Fruit fly (Drosophila melanogaster) whole organism, embryonic: ENCODE results near the gene CG18130.
A peak's percentile ranks its signal among the peaks of the same experiment; 100 is the strongest.

Experiments
- Atf-2 ChIP-seq: fragments of 200-800 bp; sonication (Bioruptor generic); optimal IDR thresholded peaks from 2 replicates; lab custom pipeline; 2016; ENCODE audit warnings: missing biosample characterization, missing genetic modification characterization
- Bdp1 ChIP-seq: fragments of 200-800 bp; sonication (Bioruptor generic); optimal IDR thresholded peaks from 3 replicates; lab custom pipeline; 2016; ENCODE audit warnings: missing biosample characterization, missing genetic modification characterization
- CG10209 ChIP-seq: fragments of 200-800 bp; sonication (Bioruptor generic); optimal IDR thresholded peaks from 3 replicates; lab custom pipeline; 2017; ENCODE audit warnings: missing biosample characterization, mild to moderate bottlenecking, missing genetic modification characterization, missing genetic modification reagents
- CG10979 ChIP-seq: fragments of 200-800 bp; sonication (Bioruptor generic); optimal IDR thresholded peaks from 2 replicates; lab custom pipeline; 2018; ENCODE audit warnings: missing biosample characterization, mild to moderate bottlenecking, missing genetic modification characterization, moderate library complexity
- CG11695 ChIP-seq: fragments of 200-800 bp; sonication (Bioruptor generic); IDR thresholded peaks from 3 replicates; pipeline ENCODE4 v1.3.6; 2022; ENCODE audit warnings: missing biosample characterization, missing genetic modification characterization
- CG11696 ChIP-seq: fragments of 200-800 bp; sonication (Bioruptor generic); IDR thresholded peaks from 2 replicates; pipeline ENCODE4 v1.3.6; 2022; ENCODE audit warnings: missing biosample characterization, missing genetic modification characterization
- CG12155 ChIP-seq: fragments of 200-800 bp; sonication (Bioruptor generic); optimal IDR thresholded peaks from 3 replicates; lab custom pipeline; 2016; ENCODE audit warnings: missing biosample characterization, missing genetic modification characterization
- CG12219 ChIP-seq: fragments of 200-800 bp; sonication (Bioruptor generic); optimal IDR thresholded peaks from 3 replicates; lab custom pipeline; 2018; ENCODE audit warnings: missing biosample characterization, mild to moderate bottlenecking, missing genetic modification characterization
- CG12236 ChIP-seq: fragments of 200-800 bp; sonication (Bioruptor generic); optimal IDR thresholded peaks from 2 replicates; lab custom pipeline; 2016; ENCODE audit warnings: missing biosample characterization, missing genetic modification characterization
- CG14860 ChIP-seq: fragments of 200-800 bp; sonication (Bioruptor generic); IDR thresholded peaks from 3 replicates; pipeline ENCODE4 v1.3.6; 2022; ENCODE audit warnings: missing biosample characterization, missing genetic modification characterization; ENCODE audit not compliant: partially characterized antibody
- CG15601 ChIP-seq: fragments of 200-800 bp; sonication (Bioruptor generic); optimal IDR thresholded peaks from 3 replicates; lab custom pipeline; 2019; ENCODE audit warnings: missing biosample characterization, mild to moderate bottlenecking, missing genetic modification characterization, moderate library complexity
- CG1602 ChIP-seq: fragments of 200-800 bp; sonication (Bioruptor generic); optimal IDR thresholded peaks from 3 replicates; lab custom pipeline; 2016; ENCODE audit warnings: missing biosample characterization, missing genetic modification characterization
- CG2116 ChIP-seq: fragments of 200-800 bp; sonication (Bioruptor generic); optimal IDR thresholded peaks from 3 replicates; lab custom pipeline; 2018; ENCODE audit warnings: missing biosample characterization, mild to moderate bottlenecking, missing genetic modification characterization
- CG30403 ChIP-seq: fragments of 200-800 bp; sonication (Bioruptor generic); optimal IDR thresholded peaks from 3 replicates; lab custom pipeline; 2016; ENCODE audit warnings: missing biosample characterization, missing genetic modification characterization
- CG31441 ChIP-seq: fragments of 200-800 bp; sonication (Bioruptor generic); IDR thresholded peaks from 2 replicates; pipeline ENCODE4 v1.3.6; 2022; ENCODE audit warnings: missing biosample characterization, missing genetic modification characterization
- CG33213 ChIP-seq: fragments of 200-800 bp; sonication (Bioruptor generic); optimal IDR thresholded peaks from 3 replicates; lab custom pipeline; 2016; ENCODE audit warnings: missing biosample characterization, missing genetic modification characterization
- CG4328 ChIP-seq: fragments of 200-800 bp; sonication (Bioruptor generic); optimal IDR thresholded peaks from 3 replicates; lab custom pipeline; 2017; ENCODE audit warnings: missing biosample characterization, missing genetic modification reagents, missing genetic modification characterization
- CG5953 ChIP-seq: fragments of 200-800 bp; sonication (Bioruptor generic); IDR thresholded peaks from 2 replicates; pipeline ENCODE4 v1.3.6; 2022; ENCODE audit warnings: missing biosample characterization, missing genetic modification characterization
- CG6791 ChIP-seq: fragments of 200-800 bp; sonication (Bioruptor generic); IDR thresholded peaks from 3 replicates; pipeline ENCODE4 v1.3.6; 2022; ENCODE audit warnings: missing biosample characterization, missing genetic modification characterization; ENCODE audit not compliant: partially characterized antibody
- CG8089 ChIP-seq: fragments of 200-800 bp; sonication (Bioruptor generic); optimal IDR thresholded peaks from 3 replicates; lab custom pipeline; 2016; ENCODE audit warnings: missing biosample characterization, missing genetic modification characterization
- Camta ChIP-seq: fragments of 200-800 bp; sonication (Bioruptor generic); optimal IDR thresholded peaks from 2 replicates; lab custom pipeline; 2016; ENCODE audit warnings: missing biosample characterization, missing genetic modification characterization
- CkIIα-i1 ChIP-seq: fragments of 200-800 bp; sonication (Bioruptor generic); IDR thresholded peaks from 2 replicates; pipeline ENCODE4 v1.3.6; 2022; ENCODE audit warnings: missing biosample characterization, missing genetic modification characterization
- Dref ChIP-seq: fragments of 200-800 bp; sonication (Bioruptor generic); IDR thresholded peaks from 2 replicates; pipeline ENCODE4 v1.3.6; 2022; ENCODE audit warnings: missing biosample characterization, missing genetic modification characterization
- ERR ChIP-seq: fragments of 200-800 bp; sonication (Bioruptor generic); optimal IDR thresholded peaks from 2 replicates; lab custom pipeline; 2016; ENCODE audit warnings: missing biosample characterization, missing genetic modification characterization
- Ets97D ChIP-seq: fragments of 200-800 bp; sonication (Bioruptor generic); optimal IDR thresholded peaks from 3 replicates; lab custom pipeline; 2016; ENCODE audit warnings: missing biosample characterization, missing genetic modification characterization
- H2.0 ChIP-seq: fragments of 200-800 bp; sonication (Bioruptor generic); IDR thresholded peaks from 2 replicates; pipeline ENCODE4 v1.3.6; 2022; ENCODE audit warnings: missing biosample characterization, missing genetic modification characterization
- HmgD ChIP-seq: fragments of 200-800 bp; sonication (Bioruptor generic); optimal IDR thresholded peaks from 3 replicates; lab custom pipeline; 2016; ENCODE audit warnings: missing biosample characterization, missing genetic modification characterization
- HmgZ ChIP-seq: fragments of 200-800 bp; sonication (Bioruptor generic); optimal IDR thresholded peaks from 2 replicates; lab custom pipeline; 2018; ENCODE audit warnings: missing biosample characterization, mild to moderate bottlenecking, missing genetic modification characterization
- Hr39 ChIP-seq: fragments of >200 bp; optimal IDR thresholded peaks from 2 replicates; lab custom pipeline; 2017
- Hsf ChIP-seq: fragments of 200-800 bp; sonication (Bioruptor generic); optimal IDR thresholded peaks from 3 replicates; lab custom pipeline; 2016; ENCODE audit warnings: missing biosample characterization, missing genetic modification characterization
- Kr ChIP-seq: fragments of 200-800 bp; sonication (Bioruptor generic); optimal IDR thresholded peaks from 2 replicates; lab custom pipeline; 2017; ENCODE audit warnings: missing biosample characterization, mild to moderate bottlenecking, missing genetic modification characterization
- MBD-R2 ChIP-seq: fragments of 200-800 bp; sonication (Bioruptor generic); IDR thresholded peaks from 2 replicates; pipeline ENCODE4 v1.3.6; 2022; ENCODE audit warnings: missing biosample characterization, missing genetic modification characterization
- MTF-1 ChIP-seq: fragments of 200-800 bp; sonication (Bioruptor generic); optimal IDR thresholded peaks from 2 replicates; lab custom pipeline; 2018; ENCODE audit warnings: missing biosample characterization, mild to moderate bottlenecking, missing genetic modification characterization, borderline replicate concordance
- Oaz ChIP-seq: fragments of 200-800 bp; sonication (Bioruptor generic); IDR thresholded peaks from 2 replicates; pipeline ENCODE4 v1.3.6; 2022; ENCODE audit warnings: missing biosample characterization, missing genetic modification characterization
- Sin3A ChIP-seq: fragments of >200 bp; optimal IDR thresholded peaks from 2 replicates; lab custom pipeline; 2018
- Vsx1 ChIP-seq: fragments of 200-800 bp; sonication (Bioruptor generic); optimal IDR thresholded peaks from 2 replicates; lab custom pipeline; 2017; ENCODE audit warnings: missing biosample characterization, mild to moderate bottlenecking, missing genetic modification characterization, missing genetic modification reagents
- az2 ChIP-seq: fragments of 200-800 bp; sonication (Bioruptor generic); optimal IDR thresholded peaks from 3 replicates; lab custom pipeline; 2016; ENCODE audit warnings: missing biosample characterization, missing genetic modification characterization
- bbx ChIP-seq: fragments of 200-800 bp; sonication (Bioruptor generic); IDR thresholded peaks from 2 replicates; pipeline ENCODE4 v1.3.6; 2022; ENCODE audit warnings: missing biosample characterization, missing genetic modification characterization; ENCODE audit not compliant: partially characterized antibody
- gfzf ChIP-seq: fragments of 200-800 bp; sonication (Bioruptor generic); optimal IDR thresholded peaks from 2 replicates; lab custom pipeline; 2016; ENCODE audit warnings: missing biosample characterization, mild to moderate bottlenecking, missing genetic modification characterization, moderate library complexity
- gsb ChIP-seq: fragments of 200-800 bp; sonication (Bioruptor generic); IDR thresholded peaks from 2 replicates; pipeline ENCODE4 v1.3.6; 2022; ENCODE audit warnings: missing biosample characterization, missing genetic modification characterization
- lov ChIP-seq, 2 experiments: fragments of 200-800 bp in 1 of 2; fragments of >200 bp in 1 of 2; sonication (Bioruptor generic) in 1 of 2; IDR thresholded peaks in 1 of 2; optimal IDR thresholded peaks in 1 of 2; 2 replicates in 1 of 2; 3 replicates in 1 of 2; pipeline versions ENCODE4 v1.3.6 to Lab custom; 2017 to 2022; ENCODE audit warnings: missing biosample characterization in 1 of 2, missing genetic modification characterization in 1 of 2
- otp ChIP-seq: fragments of 200-800 bp; sonication (Bioruptor generic); IDR thresholded peaks from 3 replicates; pipeline ENCODE4, ENCODE4 v1.3.6; 2022; ENCODE audit warnings: missing biosample characterization, missing genetic modification characterization
- row ChIP-seq: fragments of 200-800 bp; sonication (Bioruptor generic); IDR thresholded peaks from 3 replicates; pipeline ENCODE4 v1.3.6; 2022; ENCODE audit warnings: missing biosample characterization, missing genetic modification characterization
- slou ChIP-seq: fragments of 200-800 bp; sonication (Bioruptor generic); optimal IDR thresholded peaks from 3 replicates; lab custom pipeline; 2016; ENCODE audit warnings: missing biosample characterization, missing genetic modification characterization
- ssp ChIP-seq: fragments of 200-800 bp; sonication (Bioruptor generic); IDR thresholded peaks from 2 replicates; pipeline ENCODE4 v1.3.6; 2022; ENCODE audit warnings: missing biosample characterization, missing genetic modification characterization
- stwl ChIP-seq: fragments of 200-800 bp; sonication (Bioruptor generic); optimal IDR thresholded peaks from 3 replicates; lab custom pipeline; 2018; ENCODE audit warnings: missing biosample characterization, mild to moderate bottlenecking, missing genetic modification characterization, moderate library complexity
- tin ChIP-seq: fragments of 200-800 bp; sonication (Bioruptor generic); optimal IDR thresholded peaks from 3 replicates; lab custom pipeline; 2016; ENCODE audit warnings: missing biosample characterization, missing genetic modification characterization
- trem ChIP-seq: fragments of 200-800 bp; optimal IDR thresholded peaks from 3 replicates; lab custom pipeline; 2019; ENCODE audit warnings: missing biosample characterization, mild to moderate bottlenecking, missing genetic modification characterization, moderate library complexity

Gene CG18130

dm6 chrX:12012149-12013097, 19.9 kb upstream of the CG18130 start, which contains the start of the genes CG1492 and regucalcin (continued):
- no peak for TF ChIP-seq lov (optimal IDR thresholded peaks at IDR 0.05; lab: Kevin White, UChicago)
- no peak for TF ChIP-seq lov (GFP tag; IDR thresholded peaks at IDR 0.05; lab: Robert Waterston, UW)
- no peak for TF ChIP-seq CG11695 (GFP tag; lab: Robert Waterston, UW)
- TF ChIP-seq CG5953 (GFP tag; lab: Robert Waterston, UW) = no peak
- peak; percentile 13 for TF ChIP-seq CG33213 (GFP tag; lab: Kevin White, UChicago)
- peak; percentile 88 for TF ChIP-seq CG2116 (GFP tag; lab: Kevin White, UChicago)
- no peak for TF ChIP-seq H2.0
- TF ChIP-seq Dref (GFP tag; lab: Robert Waterston, UW) = peak; percentile 85
- TF ChIP-seq HmgD (GFP tag; lab: Kevin White, UChicago) = peak; percentile 75
- no peak for TF ChIP-seq CG1602 (GFP tag; lab: Kevin White, UChicago)
- TF ChIP-seq Sin3A = peak; percentile 44
- TF ChIP-seq row = peak; percentile 19; the same call in 1 of the 3 replicates
- no peak for TF ChIP-seq CG8089
- TF ChIP-seq HmgZ (tag; lab: Kevin White, UChicago) = peak; percentile 67
- peak; percentile 50; the same call in 1 of the 2 replicates for TF ChIP-seq MBD-R2 (GFP tag; lab: Robert Waterston, UW)
- TF ChIP-seq otp = no peak
- TF ChIP-seq bbx = peak; percentile 32; the same call in 1 of the 2 replicates
- peak; percentile 55 for TF ChIP-seq ERR
- TF ChIP-seq CG15601 (tag; lab: Kevin White, UChicago) = no peak
- no peak for TF ChIP-seq CG31441
- no peak for TF ChIP-seq CG4328 (GFP tag; lab: Kevin White, UChicago)
- no peak for TF ChIP-seq az2 (GFP tag; lab: Kevin White, UChicago)
- TF ChIP-seq CkIIα-i1 (GFP tag; lab: Robert Waterston, UW) = no peak
- TF ChIP-seq gsb = no peak
- no peak for TF ChIP-seq MTF-1 (GFP tag; lab: Kevin White, UChicago)
- no peak for TF ChIP-seq ssp
- peak; percentile 57 for TF ChIP-seq trem (tag; lab: Kevin White, UChicago)
- no peak for TF ChIP-seq Vsx1 (GFP tag; lab: Kevin White, UChicago)
- TF ChIP-seq CG12219 (GFP tag; lab: Kevin White, UChicago) = no peak
- no peak for TF ChIP-seq Kr (GFP tag; lab: Kevin White, UChicago)
- TF ChIP-seq Hsf (GFP tag; lab: Kevin White, UChicago) = no peak
- TF ChIP-seq CG12236 (GFP tag; lab: Kevin White, UChicago) = no peak
- TF ChIP-seq Bdp1 = no peak
- TF ChIP-seq Ets97D (GFP tag; lab: Kevin White, UChicago) = peak; percentile 39
- TF ChIP-seq CG6791 = 0 out of 3 replicates have a peak, but pooled peaks have one; percentile 22
- TF ChIP-seq CG10979 (tag; lab: Kevin White, UChicago) = no peak
- TF ChIP-seq Atf-2 = no peak
- peak; percentile 41 for TF ChIP-seq gfzf (GFP tag; lab: Kevin White, UChicago)
- TF ChIP-seq Oaz (GFP tag; lab: Robert Waterston, UW) = no peak
- no peak for TF ChIP-seq CG12155
- peak; percentile 56 for TF ChIP-seq stwl (tag; lab: Kevin White, UChicago)
- no peak for TF ChIP-seq tin (GFP tag; lab: Kevin White, UChicago)
- no peak for TF ChIP-seq Camta
- TF ChIP-seq CG10209 (GFP tag; lab: Kevin White, UChicago) = no peak
- no peak for TF ChIP-seq Hr39 (lab: Kevin White, UChicago)
- TF ChIP-seq CG14860 (GFP tag; lab: Robert Waterston, UW) = 0 out of 3 replicates have a peak, but pooled peaks have one; percentile 36
- no peak for TF ChIP-seq CG11696
- TF ChIP-seq CG30403 (GFP tag; lab: Kevin White, UChicago) = no peak
- no peak for TF ChIP-seq slou (GFP tag; lab: Kevin White, UChicago)
